Worm (Caenorhabditis elegans) whole organism, L3 larva: Measurements from ENCODE around the gene glb-32.

Experiments used
- ZK546.5 ChIP-seq: sonication (generic microtip); optimal IDR thresholded peaks from 2 replicates; lab custom pipeline; 2017; ENCODE audit warnings: missing biosample characterization, missing genetic modification characterization
- aly-2 ChIP-seq: fragments of 150-350 bp; optimal IDR thresholded peaks from 2 replicates; lab custom pipeline; 2014; ENCODE audit warnings: missing biosample characterization, missing genetic modification characterization
- ama-1 ChIP-seq: fragments of 150-350 bp; optimal IDR thresholded peaks from 2 replicates; lab custom pipeline; 2018
- ceh-16 ChIP-seq: sonication (generic microtip); optimal IDR thresholded peaks from 2 replicates; lab custom pipeline; 2017; ENCODE audit warnings: missing biosample characterization, missing genetic modification characterization
- ceh-28 ChIP-seq: fragments of 150-350 bp; optimal IDR thresholded peaks from 2 replicates; lab custom pipeline; 2014; ENCODE audit warnings: missing biosample characterization, missing genetic modification reagents, missing genetic modification characterization
- ceh-82 ChIP-seq: fragments of 150-350 bp; optimal IDR thresholded peaks from 2 replicates; lab custom pipeline; 2014; ENCODE audit warnings: missing biosample characterization, missing genetic modification characterization
- ceh-9 ChIP-seq: sonication (generic microtip); optimal IDR thresholded peaks from 2 replicates; lab custom pipeline; 2018; ENCODE audit warnings: missing biosample characterization, missing genetic modification characterization
- daf-12 ChIP-seq: fragments of 150-350 bp; optimal IDR thresholded peaks from 2 replicates; lab custom pipeline; 2014; ENCODE audit warnings: missing biosample characterization, missing genetic modification reagents, missing genetic modification characterization
- egl-27 ChIP-seq: sonication (generic microtip); optimal IDR thresholded peaks from 4 replicates; lab custom pipeline; 2017; ENCODE audit warnings: missing biosample characterization, missing genetic modification reagents, missing genetic modification characterization
- egl-5 ChIP-seq: fragments of 150-350 bp; optimal IDR thresholded peaks from 2 replicates; lab custom pipeline; 2017; ENCODE audit warnings: missing biosample characterization, missing genetic modification reagents, missing genetic modification characterization, inconsistent platforms
- elt-1 ChIP-seq: fragments of 150-350 bp; optimal IDR thresholded peaks from 2 replicates; lab custom pipeline; 2014; ENCODE audit warnings: missing biosample characterization, missing genetic modification characterization
- elt-2 ChIP-seq: sonication (generic microtip); optimal IDR thresholded peaks from 2 replicates; lab custom pipeline; 2016; ENCODE audit warnings: missing genetic modification reagents, mild to moderate bottlenecking, missing genetic modification characterization, missing compliant biosample characterization
- elt-3 ChIP-seq, 3 experiments: fragments of 150-350 bp in 1 of 3; sonication (generic microtip) in 2 of 3; optimal IDR thresholded peaks; 2 replicates in 2 of 3; 4 replicates in 1 of 3; lab custom pipeline; 2014 to 2017; ENCODE audit warnings: missing biosample characterization in 3 of 3, missing genetic modification characterization in 3 of 3
- eor-1 ChIP-seq, 2 experiments: fragments of 150-350 bp; optimal IDR thresholded peaks; 2 replicates each; lab custom pipeline; 2014 to 2018; ENCODE audit warnings: missing biosample characterization in 2 of 2, missing genetic modification characterization in 2 of 2
- fkh-10 ChIP-seq: sonication (generic microtip); optimal IDR thresholded peaks from 2 replicates; lab custom pipeline; 2017; ENCODE audit warnings: missing biosample characterization, missing genetic modification reagents, missing genetic modification characterization
- fkh-2 ChIP-seq: fragments of 150-350 bp; optimal IDR thresholded peaks from 2 replicates; lab custom pipeline; 2014; ENCODE audit warnings: missing biosample characterization, missing genetic modification reagents, missing genetic modification characterization
- fos-1 ChIP-seq: fragments of 150-350 bp; optimal IDR thresholded peaks from 2 replicates; lab custom pipeline; 2014; ENCODE audit warnings: missing biosample characterization, missing genetic modification characterization
- hmg-11 ChIP-seq: sonication (generic microtip); optimal IDR thresholded peaks from 2 replicates; lab custom pipeline; 2016; ENCODE audit warnings: missing genetic modification characterization, missing compliant biosample characterization
- jun-1 ChIP-seq: fragments of 150-350 bp; optimal IDR thresholded peaks from 2 replicates; lab custom pipeline; 2014; ENCODE audit warnings: missing biosample characterization, missing genetic modification reagents, missing genetic modification characterization
- lin-15B ChIP-seq: fragments of 150-350 bp; optimal IDR thresholded peaks from 2 replicates; lab custom pipeline; 2014; ENCODE audit warnings: missing biosample characterization, missing genetic modification characterization
- lin-39 ChIP-seq: fragments of 150-350 bp; optimal IDR thresholded peaks from 2 replicates; lab custom pipeline; 2018; ENCODE audit warnings: missing biosample characterization, missing genetic modification reagents, missing genetic modification characterization
- lsy-12 ChIP-seq: sonication (generic microtip); optimal IDR thresholded peaks from 2 replicates; lab custom pipeline; 2016; ENCODE audit warnings: mild to moderate bottlenecking, missing genetic modification characterization, missing compliant biosample characterization
- mml-1 ChIP-seq: fragments of 150-350 bp; sonication (generic microtip); optimal IDR thresholded peaks from 3 replicates; lab custom pipeline; 2014; ENCODE audit warnings: missing biosample characterization, missing genetic modification characterization
- nhr-12 ChIP-seq: fragments of 150-350 bp; optimal IDR thresholded peaks from 2 replicates; lab custom pipeline; 2014; ENCODE audit warnings: missing biosample characterization, missing genetic modification characterization
- nhr-23 ChIP-seq: fragments of 150-350 bp; optimal IDR thresholded peaks from 2 replicates; lab custom pipeline; 2014; ENCODE audit warnings: missing biosample characterization, missing genetic modification reagents, missing genetic modification characterization
- nhr-237 ChIP-seq: fragments of 150-350 bp; optimal IDR thresholded peaks from 2 replicates; lab custom pipeline; 2014; ENCODE audit warnings: missing biosample characterization, missing genetic modification characterization
- nhr-25 ChIP-seq: sonication (generic microtip); optimal IDR thresholded peaks from 2 replicates; lab custom pipeline; 2017; ENCODE audit warnings: missing biosample characterization, missing genetic modification characterization
- nhr-28 ChIP-seq: fragments of 150-350 bp; optimal IDR thresholded peaks from 2 replicates; lab custom pipeline; 2014; ENCODE audit warnings: missing biosample characterization, missing genetic modification characterization
- nhr-43 ChIP-seq: sonication (generic microtip); optimal IDR thresholded peaks from 2 replicates; lab custom pipeline; 2016; ENCODE audit warnings: mild to moderate bottlenecking, missing genetic modification characterization, missing compliant biosample characterization; ENCODE audit not compliant: poor library complexity, severe bottlenecking
- nhr-67 ChIP-seq: fragments of 150-350 bp; optimal IDR thresholded peaks from 2 replicates; lab custom pipeline; 2014; ENCODE audit warnings: missing biosample characterization, missing genetic modification characterization
- nhr-76 ChIP-seq: fragments of 150-350 bp; sonication (generic microtip); optimal IDR thresholded peaks from 5 replicates; lab custom pipeline; 2014; ENCODE audit warnings: missing biosample characterization, missing genetic modification characterization
- nhr-77 ChIP-seq: fragments of 150-350 bp; optimal IDR thresholded peaks from 2 replicates; lab custom pipeline; 2014; ENCODE audit warnings: missing biosample characterization, missing genetic modification characterization
- pha-4 ChIP-seq: fragments of 150-350 bp; optimal IDR thresholded peaks from 2 replicates; lab custom pipeline; 2014; ENCODE audit warnings: missing biosample characterization, missing genetic modification reagents, missing genetic modification characterization
- sea-2 ChIP-seq: fragments of 150-350 bp; sonication (generic microtip); optimal IDR thresholded peaks from 4 replicates; lab custom pipeline; 2014; ENCODE audit warnings: missing biosample characterization, missing genetic modification reagents, missing genetic modification characterization
- skn-1 ChIP-seq: fragments of 150-350 bp; optimal IDR thresholded peaks from 2 replicates; lab custom pipeline; 2014; ENCODE audit warnings: missing biosample characterization, missing genetic modification characterization
- snpc-4 ChIP-seq: fragments of 150-350 bp; optimal IDR thresholded peaks from 2 replicates; lab custom pipeline; 2014; ENCODE audit warnings: missing biosample characterization, missing genetic modification characterization
- tbx-2 ChIP-seq: sonication (generic microtip); optimal IDR thresholded peaks from 2 replicates; lab custom pipeline; 2016; ENCODE audit warnings: mild to moderate bottlenecking, missing genetic modification characterization, missing compliant biosample characterization
- unc-39 ChIP-seq: sonication (generic microtip); optimal IDR thresholded peaks from 4 replicates; lab custom pipeline; 2017; ENCODE audit warnings: missing biosample characterization, missing genetic modification characterization
- unc-62 ChIP-seq: fragments of 150-350 bp; sonication (generic microtip); optimal IDR thresholded peaks from 4 replicates; lab custom pipeline; 2014; ENCODE audit warnings: missing biosample characterization, missing genetic modification reagents, missing genetic modification characterization
- zag-1 ChIP-seq: fragments of 150-350 bp; optimal IDR thresholded peaks from 2 replicates; lab custom pipeline; 2014; ENCODE audit warnings: missing biosample characterization, missing genetic modification characterization
- ztf-11 ChIP-seq: fragments of 150-350 bp; optimal IDR thresholded peaks from 2 replicates; lab custom pipeline; 2014; ENCODE audit warnings: missing biosample characterization, missing genetic modification characterization
- ztf-4 ChIP-seq: fragments of 150-350 bp; optimal IDR thresholded peaks from 2 replicates; lab custom pipeline; 2014; ENCODE audit warnings: missing biosample characterization, missing genetic modification characterization

The glb-32 gene

DNA sequence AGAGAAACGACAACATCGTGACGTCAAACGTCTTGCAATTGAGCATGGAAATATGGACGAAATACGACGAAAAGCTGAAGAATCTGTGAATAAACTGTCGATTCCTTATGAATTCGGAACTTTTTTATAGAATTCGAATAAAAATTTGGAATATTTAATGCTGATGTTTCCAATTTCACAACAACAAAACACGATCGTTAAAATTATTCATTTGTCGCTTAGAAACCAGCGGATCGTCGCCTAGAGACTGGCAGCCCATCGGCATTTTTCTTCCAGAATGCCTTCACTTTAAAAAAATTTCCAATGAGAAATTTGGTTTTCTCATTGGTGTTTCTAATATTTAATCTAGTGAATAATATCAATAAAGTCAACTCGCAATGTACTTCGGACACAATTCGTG, 36.0 kb downstream of the glb-32 start, which contains the start of gene cwp-4:
Gene cwp-4 (plus strand): TSS at position 301 of the 400 bp plus-strand sequence.
- TF ChIP-seq nhr-76 (tag; lab: Kevin White, UChicago) (no peak), hmg-11 (no peak), mml-1 (tag; lab: Kevin White, UChicago) (no peak), ceh-28 (no peak), nhr-43 (tag; lab: Kevin White, UChicago) (no peak), pha-4 (no peak), elt-1 (tag; lab: Kevin White, UChicago) (no peak), lin-15B (tag; lab: Kevin White, UChicago) (no peak), fkh-2 (tag; lab: Kevin White, UChicago) (no peak), snpc-4 (tag; lab: Kevin White, UChicago) (no peak), egl-27 (tag; lab: Kevin White, UChicago) (no peak), jun-1 (tag; lab: Kevin White, UChicago) (no peak), ama-1 (no peak), nhr-237 (tag; lab: Kevin White, UChicago) (no peak), zag-1 (tag; lab: Kevin White, UChicago) (no peak), egl-5 (tag; lab: Kevin White, UChicago) (no peak), ceh-16 (no peak)

DNA sequence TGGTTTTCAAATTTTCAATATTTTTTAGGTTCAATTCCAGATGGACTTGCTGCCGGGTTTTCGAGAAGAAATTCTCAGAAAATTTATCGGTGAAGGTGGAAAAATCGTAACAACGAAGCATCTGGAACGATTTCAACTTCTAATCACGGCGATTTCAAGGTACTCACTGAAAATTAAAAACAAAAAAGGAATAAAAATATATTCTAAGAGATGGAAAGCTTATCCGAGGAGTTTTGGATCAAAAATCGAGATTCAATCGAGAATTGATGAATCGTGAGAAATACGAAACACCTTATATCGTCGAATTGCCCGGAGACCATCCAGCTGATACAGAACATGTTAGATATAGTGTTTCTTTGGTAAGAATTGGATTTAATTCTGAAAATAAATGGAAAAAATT, 37.1 kb downstream of the glb-32 start, which contains the start of gene K11D12.12:
Gene K11D12.12 (plus strand): TSS at position 29 of the 400 bp plus-strand sequence.
- no peak for TF ChIP-seq nhr-23 (tag; lab: Kevin White, UChicago)
- TF ChIP-seq snpc-4 (tag; lab: Kevin White, UChicago), result no peak
- TF ChIP-seq nhr-28 (tag; lab: Kevin White, UChicago), result no peak
- no peak for TF ChIP-seq unc-62 (GFP tag; lab: Kevin White, UChicago)

DNA sequence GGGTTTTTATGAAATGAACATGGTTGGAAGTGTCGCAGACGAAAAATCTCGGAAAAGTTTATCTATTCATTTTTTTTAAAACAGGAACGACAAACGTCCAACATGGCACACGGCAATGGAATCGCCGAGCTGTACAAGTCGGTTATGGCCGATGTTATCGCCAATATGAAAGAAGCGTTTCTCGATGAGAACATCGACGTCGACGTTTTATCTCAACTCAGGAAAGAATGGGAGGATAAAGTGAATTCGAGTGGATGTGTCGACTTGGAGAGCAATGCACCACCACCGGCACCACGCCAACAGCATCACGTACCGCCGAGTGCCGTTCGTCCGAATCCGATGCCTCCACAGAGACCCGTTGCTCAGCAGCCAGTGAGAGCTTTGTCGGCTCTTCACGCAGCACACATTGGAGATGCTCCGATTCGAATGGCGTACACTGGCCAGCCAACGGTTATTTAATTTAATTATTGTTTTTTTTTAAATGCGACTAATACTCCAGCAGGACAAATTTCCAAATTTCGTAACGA, 39.2 kb downstream of the glb-32 start:
- no peak for TF ChIP-seq ztf-11 (tag; lab: Kevin White, UChicago)
- no peak for TF ChIP-seq ceh-9
- no peak for TF ChIP-seq lin-39
- no peak for TF ChIP-seq fkh-10 (GFP tag; lab: Kevin White, UChicago)
- no peak for TF ChIP-seq ama-1
- TF ChIP-seq nhr-237 (tag; lab: Kevin White, UChicago), result no peak
- no peak for TF ChIP-seq egl-27 (tag; lab: Kevin White, UChicago)
- TF ChIP-seq ceh-82, result no peak
- TF ChIP-seq pha-4, result no peak
- TF ChIP-seq, all 47 proteins: peak for 0

DNA sequence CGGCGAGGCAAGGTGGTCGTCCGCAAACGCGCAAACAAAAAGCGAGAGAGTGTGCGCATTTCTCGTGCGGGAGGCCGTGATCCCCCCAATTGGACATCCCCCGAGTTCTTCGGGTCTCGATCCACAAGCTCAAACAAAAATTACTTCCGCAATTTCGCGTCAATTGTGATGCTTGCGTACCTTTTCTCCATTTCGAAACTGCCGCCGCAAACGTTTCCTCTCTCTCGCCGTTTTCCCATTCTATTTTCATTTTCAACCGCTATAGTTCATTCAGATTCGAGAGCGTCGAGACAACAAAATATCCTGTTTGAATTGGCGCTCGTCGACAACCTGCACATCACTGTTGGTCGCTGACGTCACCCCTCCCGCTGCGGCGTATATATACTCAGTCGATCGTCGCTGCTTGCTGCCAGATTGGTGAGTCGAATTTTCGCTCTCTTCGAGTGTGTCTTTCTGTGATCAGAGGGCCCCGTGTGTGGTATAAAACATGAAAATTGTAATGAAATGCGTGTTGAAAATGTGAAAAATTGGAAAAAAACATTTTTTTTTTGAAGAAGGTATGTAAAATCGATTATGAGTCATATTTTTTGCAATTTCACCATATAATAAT, 39.9 kb downstream of the glb-32 start, which contains the start of the genes pqn-51 and K11D12.14:
Gene pqn-51 (plus strand): TSS at position 275 of the 610 bp plus-strand sequence.
Gene K11D12.14 (plus strand): TSS at position 304 of the 610 bp plus-strand sequence.
- TF ChIP-seq lin-15B (tag; lab: Kevin White, UChicago) (peak; percentile 90), aly-2 (no peak), eor-1 (tag; optimal IDR thresholded peaks at IDR 0.05; lab: Kevin White, UChicago) (peak in 1 of 2 experiments; percentile 27), nhr-23 (tag; lab: Kevin White, UChicago) (peak; percentile 88), ceh-9 (no peak), skn-1 (peak; percentile 77), egl-5 (tag; lab: Kevin White, UChicago) (peak; percentile 89), hmg-11 (peak; percentile 38), fkh-2 (tag; lab: Kevin White, UChicago) (no peak), elt-1 (tag; lab: Kevin White, UChicago) (peak; percentile 72), unc-39 (no peak), ceh-16 (no peak), zag-1 (tag; lab: Kevin White, UChicago) (peak; percentile 9), snpc-4 (tag; lab: Kevin White, UChicago) (peak; percentile 59), pha-4 (peak; percentile 94), ztf-4 (tag; lab: Kevin White, UChicago) (peak; percentile 43), lin-39 (peak; percentile 85), elt-2 (tag; lab: Kevin White, UChicago) (peak; percentile 85), nhr-76 (tag; lab: Kevin White, UChicago) (no peak), lsy-12 (peak; percentile 77), nhr-67 (no peak), ceh-82 (peak; percentile 61), fos-1 (tag; lab: Kevin White, UChicago) (no peak), ceh-28 (peak; percentile 74), elt-3 (tag; optimal IDR thresholded peaks at IDR 0.05; lab: Kevin White, UChicago) (peak in 1 of 3 experiments; percentile 12), daf-12 (no peak), ZK546.5 (tag; lab: Kevin White, UChicago) (peak; percentile 77), sea-2 (peak; percentile 91), tbx-2 (tag; lab: Kevin White, UChicago) (peak; percentile 85), nhr-77 (peak; percentile 49), nhr-237 (tag; lab: Kevin White, UChicago) (no peak), fkh-10 (GFP tag; lab: Kevin White, UChicago) (peak; percentile 84), unc-62 (GFP tag; lab: Kevin White, UChicago) (peak; percentile 57), nhr-12 (tag; lab: Kevin White, UChicago) (no peak), egl-27 (tag; lab: Kevin White, UChicago) (peak; percentile 26), mml-1 (tag; lab: Kevin White, UChicago) (no peak), nhr-28 (tag; lab: Kevin White, UChicago) (no peak), jun-1 (tag; lab: Kevin White, UChicago) (peak; percentile 95), nhr-25 (tag; lab: Kevin White, UChicago) (peak; percentile 94), ztf-11 (tag; lab: Kevin White, UChicago) (peak; percentile 2)
